Fruit fly (Drosophila melanogaster) whole organism, embryonic: ENCODE data around the gene BORCS6.

Experiments used
- Awh ChIP-seq: fragments of 200-800 bp; sonication (Bioruptor generic); IDR thresholded peaks from 2 replicates; pipeline ENCODE4, ENCODE4 v1.3.6; 2022; ENCODE audit warnings: missing biosample characterization, missing genetic modification characterization
- BtbVII ChIP-seq: fragments of 200-800 bp; sonication (Bioruptor generic); optimal IDR thresholded peaks from 3 replicates; lab custom pipeline; 2017; ENCODE audit warnings: missing biosample characterization, mild to moderate bottlenecking, missing genetic modification characterization
- CG1024 ChIP-seq: fragments of 200-800 bp; sonication (Bioruptor generic); IDR thresholded peaks from 2 replicates; pipeline ENCODE4 v1.3.6; 2022; ENCODE audit warnings: missing biosample characterization, missing genetic modification characterization
- CG10366 ChIP-seq: fragments of 200-800 bp; sonication (Bioruptor generic); IDR thresholded peaks from 2 replicates; pipeline ENCODE4 v1.3.6; 2022; ENCODE audit warnings: missing biosample characterization, missing genetic modification characterization
- CG10431 ChIP-seq: fragments of 200-800 bp; sonication (Bioruptor generic); optimal IDR thresholded peaks from 3 replicates; lab custom pipeline; 2018; ENCODE audit warnings: missing biosample characterization, mild to moderate bottlenecking, missing genetic modification characterization
- CG10959 ChIP-seq: fragments of 200-800 bp; sonication (Bioruptor generic); IDR thresholded peaks from 2 replicates; pipeline ENCODE4 v1.3.6; 2022; ENCODE audit warnings: missing biosample characterization, missing genetic modification characterization
- CG14667 ChIP-seq: fragments of 200-800 bp; sonication (Bioruptor generic); IDR thresholded peaks from 2 replicates; pipeline ENCODE4 v1.3.6; 2022; ENCODE audit warnings: missing biosample characterization, missing genetic modification characterization
- CG17612 ChIP-seq: fragments of 200-800 bp; sonication (Bioruptor generic); IDR thresholded peaks from 2 replicates; pipeline ENCODE4 v1.3.6; 2022; ENCODE audit warnings: missing biosample characterization, missing genetic modification characterization
- CG1832 ChIP-seq: fragments of 200-800 bp; sonication (Bioruptor generic); optimal IDR thresholded peaks from 2 replicates; lab custom pipeline; 2017; ENCODE audit warnings: missing biosample characterization, mild to moderate bottlenecking, missing genetic modification characterization, inconsistent platforms
- CG18476 ChIP-seq: fragments of 200-800 bp; sonication (Bioruptor generic); optimal IDR thresholded peaks from 2 replicates; lab custom pipeline; 2016; ENCODE audit warnings: missing biosample characterization, mild to moderate bottlenecking, missing genetic modification characterization
- CG30431 ChIP-seq: fragments of 200-800 bp; sonication (Bioruptor generic); optimal IDR thresholded peaks from 2 replicates; lab custom pipeline; 2017; ENCODE audit warnings: missing biosample characterization, missing genetic modification characterization
- CG31388 ChIP-seq: fragments of 200-800 bp; sonication (Bioruptor generic); optimal IDR thresholded peaks from 2 replicates; lab custom pipeline; 2016; ENCODE audit warnings: missing biosample characterization, missing genetic modification characterization
- CG33213 ChIP-seq: fragments of 200-800 bp; sonication (Bioruptor generic); optimal IDR thresholded peaks from 3 replicates; lab custom pipeline; 2016; ENCODE audit warnings: missing biosample characterization, missing genetic modification characterization
- CG42726 ChIP-seq: fragments of 200-800 bp; sonication (Bioruptor generic); IDR thresholded peaks from 2 replicates; pipeline ENCODE4 v1.3.6; 2022; ENCODE audit warnings: missing biosample characterization, missing genetic modification characterization; ENCODE audit not compliant: partially characterized antibody
- CG4360 ChIP-seq: fragments of 200-800 bp; sonication (Bioruptor generic); IDR thresholded peaks from 2 replicates; pipeline ENCODE4 v1.3.6; 2022; ENCODE audit warnings: missing biosample characterization, missing genetic modification characterization
- CG6765 ChIP-seq: fragments of 200-800 bp; sonication (Bioruptor generic); optimal IDR thresholded peaks from 3 replicates; lab custom pipeline; 2017; ENCODE audit warnings: missing biosample characterization, mild to moderate bottlenecking, missing genetic modification characterization
- CG6791 ChIP-seq: fragments of 200-800 bp; sonication (Bioruptor generic); IDR thresholded peaks from 3 replicates; pipeline ENCODE4 v1.3.6; 2022; ENCODE audit warnings: missing biosample characterization, missing genetic modification characterization; ENCODE audit not compliant: partially characterized antibody
- CG9817 ChIP-seq: fragments of 200-800 bp; sonication (Bioruptor generic); optimal IDR thresholded peaks from 2 replicates; lab custom pipeline; 2018; ENCODE audit warnings: missing biosample characterization, mild to moderate bottlenecking, missing genetic modification characterization, moderate library complexity
- Camta ChIP-seq: fragments of 200-800 bp; sonication (Bioruptor generic); optimal IDR thresholded peaks from 2 replicates; lab custom pipeline; 2016; ENCODE audit warnings: missing biosample characterization, missing genetic modification characterization
- D19A ChIP-seq: fragments of 200-800 bp; optimal IDR thresholded peaks from 3 replicates; lab custom pipeline; 2019; ENCODE audit warnings: missing biosample characterization, mild to moderate bottlenecking, missing genetic modification characterization, moderate library complexity
- Doc3 ChIP-seq: fragments of 200-800 bp; sonication (Bioruptor generic); IDR thresholded peaks from 3 replicates; pipeline ENCODE4 v1.3.6; 2022; ENCODE audit warnings: missing biosample characterization, missing genetic modification characterization; ENCODE audit not compliant: partially characterized antibody
- Fer1 ChIP-seq: fragments of 200-800 bp; sonication (Bioruptor generic); optimal IDR thresholded peaks from 2 replicates; lab custom pipeline; 2017; ENCODE audit warnings: missing biosample characterization, mild to moderate bottlenecking, missing genetic modification characterization
- HLH54F ChIP-seq: fragments of 200-800 bp; sonication (Bioruptor generic); optimal IDR thresholded peaks from 3 replicates; lab custom pipeline; 2016; ENCODE audit warnings: missing biosample characterization, missing genetic modification characterization
- Hand ChIP-seq: fragments of 200-800 bp; sonication (Bioruptor generic); optimal IDR thresholded peaks from 2 replicates; lab custom pipeline; 2017; ENCODE audit warnings: mild to moderate bottlenecking, missing biosample characterization, missing genetic modification reagents, missing genetic modification characterization
- Hsf ChIP-seq: fragments of 200-800 bp; sonication (Bioruptor generic); optimal IDR thresholded peaks from 3 replicates; lab custom pipeline; 2016; ENCODE audit warnings: missing biosample characterization, missing genetic modification characterization
- Meics ChIP-seq: fragments of 200-800 bp; sonication (Bioruptor generic); optimal IDR thresholded peaks from 2 replicates; lab custom pipeline; 2017; ENCODE audit warnings: missing biosample characterization, mild to moderate bottlenecking, missing genetic modification characterization
- Pdp1 ChIP-seq, 2 experiments: fragments of 200-800 bp; sonication (Bioruptor generic); optimal IDR thresholded peaks; 3 replicates each; lab custom pipeline; 2016; ENCODE audit warnings: missing biosample characterization in 2 of 2, missing genetic modification characterization in 2 of 2, mild to moderate bottlenecking in 1 of 2, moderate library complexity in 1 of 2
- Trl ChIP-seq, 3 experiments: fragments of >200 bp in 2 of 3; fragments of 200-800 bp in 1 of 3; sonication (Bioruptor generic) in 1 of 3; optimal IDR thresholded peaks; 2 replicates in 1 of 3; 3 replicates in 2 of 3; lab custom pipeline; 2016 to 2017; ENCODE audit warnings: missing biosample characterization in 1 of 3, missing genetic modification characterization in 1 of 3
- abd-A ChIP-seq: fragments of 200-800 bp; sonication (Bioruptor generic); optimal IDR thresholded peaks from 3 replicates; lab custom pipeline; 2019; ENCODE audit warnings: missing biosample characterization, mild to moderate bottlenecking, missing genetic modification characterization, moderate library complexity
- ase ChIP-seq: fragments of 200-800 bp; sonication (Bioruptor generic); IDR thresholded peaks from 3 replicates; pipeline ENCODE4 v1.3.6; 2022; ENCODE audit warnings: missing biosample characterization, missing genetic modification characterization
- chn ChIP-seq: fragments of 200-800 bp; sonication (Bioruptor generic); optimal IDR thresholded peaks from 2 replicates; lab custom pipeline; 2016; ENCODE audit warnings: missing biosample characterization, missing genetic modification characterization
- crol ChIP-seq: fragments of 200-800 bp; sonication (Bioruptor generic); IDR thresholded peaks from 2 replicates; pipeline ENCODE4 v1.3.6; 2022; ENCODE audit warnings: missing biosample characterization, missing genetic modification characterization
- dmrt11E ChIP-seq: fragments of 200-800 bp; sonication (Bioruptor generic); optimal IDR thresholded peaks from 3 replicates; lab custom pipeline; 2018; ENCODE audit warnings: missing biosample characterization, mild to moderate bottlenecking, missing genetic modification characterization, moderate library complexity
- dpn ChIP-seq, 2 experiments: fragments of 200-800 bp; sonication (Bioruptor generic); optimal IDR thresholded peaks; 3 replicates each; lab custom pipeline; 2016; ENCODE audit warnings: missing biosample characterization in 2 of 2, missing genetic modification characterization in 2 of 2
- esg ChIP-seq: fragments of 200-800 bp; sonication (Bioruptor generic); conservative IDR thresholded peaks from 2 replicates; pipeline ENCODE4 v1.3.6; 2022; ENCODE audit warnings: missing biosample characterization, missing genetic modification characterization
- ewg ChIP-seq: fragments of 200-800 bp; sonication (Bioruptor generic); optimal IDR thresholded peaks from 3 replicates; lab custom pipeline; 2017; ENCODE audit warnings: mild to moderate bottlenecking, missing biosample characterization, missing genetic modification reagents, missing genetic modification characterization
- gem ChIP-seq: fragments of 200-800 bp; sonication (Bioruptor generic); optimal IDR thresholded peaks from 2 replicates; lab custom pipeline; 2019; ENCODE audit warnings: missing biosample characterization, mild to moderate bottlenecking, missing genetic modification characterization, moderate library complexity
- gsb ChIP-seq: fragments of 200-800 bp; sonication (Bioruptor generic); IDR thresholded peaks from 2 replicates; pipeline ENCODE4 v1.3.6; 2022; ENCODE audit warnings: missing biosample characterization, missing genetic modification characterization
- oc ChIP-seq: fragments of 200-800 bp; sonication (Bioruptor generic); optimal IDR thresholded peaks from 2 replicates; lab custom pipeline; 2018; ENCODE audit warnings: missing biosample characterization, mild to moderate bottlenecking, missing genetic modification characterization, moderate library complexity
- odd ChIP-seq: fragments of 200-800 bp; sonication (Bioruptor generic); optimal IDR thresholded peaks from 2 replicates; lab custom pipeline; 2017; ENCODE audit warnings: missing biosample characterization, mild to moderate bottlenecking, missing genetic modification characterization
- pfk ChIP-seq: fragments of 200-800 bp; sonication (Bioruptor generic); optimal IDR thresholded peaks from 2 replicates; lab custom pipeline; 2018; ENCODE audit warnings: missing biosample characterization, mild to moderate bottlenecking, missing genetic modification characterization, moderate library complexity
- pzg ChIP-seq: fragments of 200-800 bp; sonication (Bioruptor generic); optimal IDR thresholded peaks from 3 replicates; lab custom pipeline; 2018; ENCODE audit warnings: missing biosample characterization, mild to moderate bottlenecking, missing genetic modification characterization, moderate library complexity
- sim ChIP-seq: fragments of 200-800 bp; sonication (Bioruptor generic); IDR thresholded peaks from 2 replicates; pipeline ENCODE4 v1.3.6; 2022; ENCODE audit warnings: missing biosample characterization, missing genetic modification characterization
- slbo ChIP-seq: fragments of 200-800 bp; sonication (Bioruptor generic); IDR thresholded peaks from 2 replicates; pipeline ENCODE4 v1.3.6; 2022; ENCODE audit warnings: missing biosample characterization, missing genetic modification characterization
- ssp ChIP-seq: fragments of 200-800 bp; sonication (Bioruptor generic); IDR thresholded peaks from 2 replicates; pipeline ENCODE4 v1.3.6; 2022; ENCODE audit warnings: missing biosample characterization, missing genetic modification characterization
- trh ChIP-seq: fragments of 200-800 bp; sonication (Bioruptor generic); optimal IDR thresholded peaks from 2 replicates; lab custom pipeline; 2016; ENCODE audit warnings: missing biosample characterization, missing genetic modification characterization
- unc-4 ChIP-seq: fragments of 200-800 bp; sonication (Bioruptor generic); IDR thresholded peaks from 2 replicates; pipeline ENCODE4 v1.3.6; 2022; ENCODE audit warnings: missing biosample characterization, missing genetic modification characterization; ENCODE audit not compliant: partially characterized antibody
- wor ChIP-seq: fragments of 200-800 bp; sonication (Bioruptor generic); IDR thresholded peaks from 2 replicates; pipeline ENCODE4 v1.3.6; 2022; ENCODE audit warnings: missing biosample characterization, missing genetic modification characterization
- zfh2 ChIP-seq: fragments of 200-800 bp; sonication (Bioruptor generic); optimal IDR thresholded peaks from 2 replicates; lab custom pipeline; 2016; ENCODE audit warnings: missing biosample characterization, missing genetic modification characterization

The BORCS6 gene

dm6 chr3L:516948-517599 lies 23.6 kb upstream of the BORCS6 start (continued):
- TF ChIP-seq odd (GFP tag; lab: Kevin White, UChicago): no peak
- TF ChIP-seq CG10431 (GFP tag; lab: Kevin White, UChicago): no peak
- peak; percentile 23 for TF ChIP-seq chn
- TF ChIP-seq Hsf (GFP tag; lab: Kevin White, UChicago): peak; percentile 2
- no peak for TF ChIP-seq Hand (GFP tag; lab: Kevin White, UChicago)
- TF ChIP-seq esg (GFP tag; lab: Robert Waterston, UW): peak; percentile 55
- no peak for TF ChIP-seq Pdp1 (GFP tag; optimal IDR thresholded peaks at IDR 0.05; lab: Kevin White, UChicago)
- TF ChIP-seq unc-4 (GFP tag; lab: Robert Waterston, UW): no peak
- no peak for TF ChIP-seq CG17612 (GFP tag; lab: Robert Waterston, UW)
- TF ChIP-seq Trl (optimal IDR thresholded peaks at IDR 0.05; lab: Kevin White, UChicago): no peak
- TF ChIP-seq Trl (GFP tag; optimal IDR thresholded peaks at IDR 0.05; lab: Kevin White, UChicago): no peak
- 0 out of 2 replicates have a peak, but pooled peaks have one; percentile 22 for TF ChIP-seq CG4360 (GFP tag; lab: Robert Waterston, UW)
- no peak for TF ChIP-seq CG31388 (GFP tag; lab: Kevin White, UChicago)
- no peak; the same call in 1 of the 2 replicates for TF ChIP-seq crol
- TF ChIP-seq ase (GFP tag; lab: Robert Waterston, UW): peak; percentile 46; the same call in 1 of the 3 replicates
- TF ChIP-seq zfh2 (GFP tag; lab: Kevin White, UChicago): no peak
- TF ChIP-seq Doc3 (GFP tag; lab: Robert Waterston, UW): no peak
- peak; percentile 32 for TF ChIP-seq ewg
- no peak for TF ChIP-seq trh (GFP tag; lab: Kevin White, UChicago)
- TF ChIP-seq gsb (GFP tag; lab: Robert Waterston, UW): no peak
- TF ChIP-seq CG42726 (GFP tag; lab: Robert Waterston, UW): no peak
- TF ChIP-seq pfk (GFP tag; lab: Kevin White, UChicago): no peak
- TF ChIP-seq oc (tag; lab: Kevin White, UChicago): peak; percentile 29
- no peak for TF ChIP-seq Meics (GFP tag; lab: Kevin White, UChicago)
- TF ChIP-seq pzg: no peak
- no peak for TF ChIP-seq Camta (GFP tag; lab: Kevin White, UChicago)
- peak; percentile 82 for TF ChIP-seq Awh (GFP tag; lab: Robert Waterston, UW)
- TF ChIP-seq dmrt11E (tag; lab: Kevin White, UChicago): no peak
- TF ChIP-seq Fer1: no peak
- no peak for TF ChIP-seq HLH54F
- peak in 1 of 2 experiments; percentile 0 for TF ChIP-seq dpn (GFP tag; optimal IDR thresholded peaks at IDR 0.05; lab: Kevin White, UChicago)
- peak; percentile 54 for TF ChIP-seq CG10366 (GFP tag; lab: Robert Waterston, UW)
- peak; percentile 52 for TF ChIP-seq gem (tag; lab: Kevin White, UChicago)
- TF ChIP-seq slbo (GFP tag; lab: Robert Waterston, UW): 0 out of 2 replicates have a peak, but pooled peaks have one; percentile 9
- TF ChIP-seq ssp (GFP tag; lab: Robert Waterston, UW): peak; percentile 35; the same call in 1 of the 2 replicates
- TF ChIP-seq CG30431 (GFP tag; lab: Kevin White, UChicago): no peak
- TF ChIP-seq wor (GFP tag; lab: Robert Waterston, UW): peak; percentile 66; the same call in 1 of the 2 replicates
- 0 out of 2 replicates have a peak, but pooled peaks have one; percentile 35 for TF ChIP-seq CG1024 (GFP tag; lab: Robert Waterston, UW)
- TF ChIP-seq CG9817: no peak
- no peak for TF ChIP-seq CG14667 (GFP tag; lab: Robert Waterston, UW)
- TF ChIP-seq sim (GFP tag; lab: Robert Waterston, UW): no peak; the same call in 1 of the 2 replicates
- TF ChIP-seq CG1832 (GFP tag; lab: Kevin White, UChicago): no peak
- no peak for TF ChIP-seq CG33213 (GFP tag; lab: Kevin White, UChicago)
- TF ChIP-seq abd-A (tag; lab: Kevin White, UChicago): no peak
- TF ChIP-seq D19A (tag; lab: Kevin White, UChicago): peak; percentile 80
- TF ChIP-seq CG18476 (GFP tag; lab: Kevin White, UChicago): no peak
- TF ChIP-seq BtbVII (GFP tag; lab: Kevin White, UChicago): no peak
- TF ChIP-seq CG10959 (GFP tag; lab: Robert Waterston, UW): no peak
- TF ChIP-seq CG6791 (GFP tag; lab: Robert Waterston, UW): no peak
- no peak for TF ChIP-seq CG6765 (GFP tag; lab: Kevin White, UChicago)
